Worm (Caenorhabditis elegans) whole organism, dauer: ENCODE results near the gene Y39F10C.1.

ENCODE experiments used
- unc-62 ChIP-seq: sonication (generic microtip); optimal IDR thresholded peaks from 2 replicates; lab custom pipeline; 2017; ENCODE audit warnings: missing biosample characterization, missing genetic modification reagents, missing genetic modification characterization

Y39F10C.1 gene

ce11 chrII:675303-675702 is at the start of gene Y39F10C.1:
TSS of gene Y39F10C.1 (plus strand) at chrII:675603.
- no peak for TF ChIP-seq unc-62 (GFP tag; lab: Kevin White, UChicago)

ce11 chrII:625926-626325 is 49.5 kb upstream of the Y39F10C.1 start:
- TF ChIP-seq unc-62 (GFP tag; lab: Kevin White, UChicago): no peak

- TF ChIP-seq unc-62 (GFP tag; lab: Kevin White, UChicago): no peak
These were observed 48.2 kb upstream of the Y39F10C.1 start, which contains the start of gene arrd-1 for ce11 chrII:627205-627604. TSS of gene arrd-1 (plus strand) at chrII:627505.

ce11 chrII:627913-628312 is 47.5 kb upstream of the Y39F10C.1 start:
- TF ChIP-seq unc-62 (GFP tag; lab: Kevin White, UChicago): no peak

DNA sequence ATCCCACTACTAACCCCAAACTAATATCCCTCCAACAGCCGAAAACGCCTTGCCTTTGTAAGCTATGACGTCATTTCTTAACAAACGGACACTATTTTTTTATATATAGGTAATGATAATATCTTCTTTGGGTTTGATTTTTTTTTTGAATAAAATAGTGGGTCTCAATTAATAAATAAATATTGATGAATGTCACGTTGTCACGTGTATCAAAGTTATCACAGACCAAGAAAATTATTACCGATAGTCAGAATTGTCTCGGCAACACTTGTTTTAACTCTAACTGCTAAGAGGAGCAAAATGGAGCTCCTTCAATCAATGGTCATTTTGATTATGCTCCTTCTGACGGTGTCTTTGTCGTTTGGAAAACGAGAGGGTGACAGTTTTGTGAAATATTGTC is 41.4 kb upstream of the Y39F10C.1 start, which contains the start of gene T04B8.1:
Gene T04B8.1, plus strand, starts transcription at position 301 of the 400 bp plus-strand sequence.
- TF ChIP-seq unc-62 (GFP tag; lab: Kevin White, UChicago): no peak

ce11 chrII:639467-639866 is 35.9 kb upstream of the Y39F10C.1 start, which contains the start of gene K07E8.6:
TSS of gene K07E8.6 (minus strand) at chrII:639567.
- no peak for TF ChIP-seq unc-62 (GFP tag; lab: Kevin White, UChicago)

- no peak for TF ChIP-seq unc-62 (GFP tag; lab: Kevin White, UChicago)
These were observed 31.7 kb upstream of the Y39F10C.1 start for ce11 chrII:643733-644132.

ce11 chrII:650321-651005 is 24.9 kb upstream of the Y39F10C.1 start, which contains the start of the genes K07E8.7 and frpr-14:
TSS of gene K07E8.7 (minus strand) at chrII:650367.
TSS of gene frpr-14 (plus strand) at chrII:650955.
- TF ChIP-seq unc-62 (GFP tag; lab: Kevin White, UChicago): no peak

ce11 chrII:651324-651723 is 24.1 kb upstream of the Y39F10C.1 start:
- no peak for TF ChIP-seq unc-62 (GFP tag; lab: Kevin White, UChicago)

- no peak for TF ChIP-seq unc-62 (GFP tag; lab: Kevin White, UChicago)
These were observed 17.0 kb upstream of the Y39F10C.1 start, which contains the start of gene sdz-24 for ce11 chrII:658369-658768. TSS of gene sdz-24 (plus strand) at chrII:658669.

- no peak for TF ChIP-seq unc-62 (GFP tag; lab: Kevin White, UChicago)
These were observed 13.7 kb upstream of the Y39F10C.1 start, which contains the start of gene sri-45 for ce11 chrII:661696-662095. TSS of gene sri-45 (minus strand) at chrII:661796.

DNA sequence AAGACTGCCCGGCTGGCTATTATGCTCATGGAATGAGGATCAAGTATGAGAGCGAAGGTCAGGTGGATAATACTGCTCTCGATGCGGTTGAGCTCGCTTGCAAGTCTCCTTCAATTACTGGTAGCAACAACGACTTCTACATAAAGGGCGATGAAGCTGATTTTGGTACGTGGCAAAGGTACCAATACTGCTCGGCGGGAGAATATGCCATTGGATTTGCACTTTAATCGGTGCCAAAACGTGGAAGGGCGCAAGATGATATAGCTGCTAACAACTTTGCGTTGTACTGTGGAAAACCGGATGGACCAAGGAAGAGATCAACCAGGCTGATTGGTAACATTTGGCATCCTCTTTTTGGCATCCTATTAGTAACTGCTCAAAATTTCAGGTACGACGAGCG is 7.5 kb upstream of the Y39F10C.1 start:
- no peak for TF ChIP-seq unc-62 (GFP tag; lab: Kevin White, UChicago)

- TF ChIP-seq unc-62 (GFP tag; lab: Kevin White, UChicago): no peak
These were observed 4.4 kb upstream of the Y39F10C.1 start, which contains the start of gene sri-46 for ce11 chrII:671025-671424. TSS of gene sri-46 (minus strand) at chrII:671125.

DNA sequence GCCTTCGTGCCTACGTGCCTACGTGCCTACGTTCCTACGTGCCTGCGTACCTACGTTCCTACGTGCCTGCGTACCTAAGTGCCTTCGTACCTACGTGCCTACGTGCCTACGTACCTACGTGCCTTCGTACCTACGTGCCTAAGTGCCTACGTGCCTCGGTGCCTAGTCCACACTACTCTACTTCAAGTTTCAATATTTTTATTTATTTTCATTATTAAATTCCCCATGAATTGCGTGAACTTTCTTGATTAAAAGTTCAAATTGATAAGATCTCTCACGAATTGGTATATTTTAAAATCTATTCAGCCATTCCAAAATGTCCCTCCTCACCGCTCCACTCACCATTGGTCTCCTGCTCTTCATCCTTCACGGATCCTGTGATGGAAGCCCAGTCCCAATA is 1.3 kb upstream of the Y39F10C.1 start, which contains the start of gene Y39F10C.3:
Gene Y39F10C.3, plus strand, starts transcription at position 301 of the 400 bp plus-strand sequence.
- TF ChIP-seq unc-62 (GFP tag; lab: Kevin White, UChicago): no peak

DNA sequence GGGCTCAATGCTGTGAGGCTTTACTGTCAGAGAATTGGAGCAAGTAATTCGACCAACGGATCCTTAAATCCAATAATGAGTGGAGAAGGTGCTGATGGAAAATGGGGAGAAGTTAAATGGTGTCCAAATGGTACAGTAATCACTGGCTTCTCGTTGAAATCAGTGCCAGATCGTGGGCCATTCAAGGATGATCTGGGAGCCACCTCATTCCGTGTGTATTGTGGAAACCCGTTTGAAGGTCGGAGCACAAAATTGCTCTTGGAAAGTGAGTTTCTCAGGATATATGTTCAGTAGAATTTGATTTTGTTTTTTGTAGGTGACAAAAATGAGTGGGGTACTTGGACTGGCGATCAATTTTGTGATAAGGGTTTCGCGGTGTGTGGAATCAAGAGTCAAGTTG is 419 bp downstream of the Y39F10C.1 start:
- TF ChIP-seq unc-62 (GFP tag; lab: Kevin White, UChicago): no peak

- no peak for TF ChIP-seq unc-62 (GFP tag; lab: Kevin White, UChicago)
These were observed 3.2 kb downstream of the Y39F10C.1 start, which contains the start of gene T02H6.9 for ce11 chrII:678581-678980. TSS of gene T02H6.9 (plus strand) at chrII:678881.

DNA sequence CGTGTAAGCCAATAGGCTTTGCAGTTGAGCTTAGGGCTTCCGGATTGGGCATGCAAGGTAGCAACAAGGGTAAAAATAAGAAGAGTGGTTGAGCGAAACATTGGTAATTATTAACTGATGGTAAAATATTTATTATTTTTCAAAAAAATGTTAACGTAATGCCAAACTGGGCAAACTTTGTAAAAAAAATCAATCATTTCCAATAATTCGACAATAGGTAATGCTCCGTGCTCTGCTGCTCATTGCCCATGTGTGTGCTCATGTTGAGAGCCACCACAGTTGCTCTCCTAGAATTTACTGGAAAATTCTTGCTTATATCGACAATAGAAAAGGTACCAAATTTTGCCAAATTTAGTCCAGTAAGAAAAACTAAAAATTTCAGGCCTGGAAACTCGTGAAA is 5.2 kb downstream of the Y39F10C.1 start, which contains the start of the genes T02H6.10 and T02H6.8:
Gene T02H6.10, minus strand, starts transcription at position 101 of the 400 bp plus-strand sequence.
Gene T02H6.8, plus strand, starts transcription at position 221 of the 400 bp plus-strand sequence.
- no peak for TF ChIP-seq unc-62 (GFP tag; lab: Kevin White, UChicago)
